Fruit fly (Drosophila melanogaster) whole organism, embryonic: ENCODE measurements around the gene CG12057.

Experiments
- CG10431 ChIP-seq: fragments of 200-800 bp; sonication (Bioruptor generic); optimal IDR thresholded peaks from 3 replicates; lab custom pipeline; 2018; ENCODE audit warnings: missing biosample characterization, mild to moderate bottlenecking, missing genetic modification characterization
- CG11695 ChIP-seq: fragments of 200-800 bp; sonication (Bioruptor generic); IDR thresholded peaks from 3 replicates; pipeline ENCODE4 v1.3.6; 2022; ENCODE audit warnings: missing biosample characterization, missing genetic modification characterization
- CG11696 ChIP-seq: fragments of 200-800 bp; sonication (Bioruptor generic); IDR thresholded peaks from 2 replicates; pipeline ENCODE4 v1.3.6; 2022; ENCODE audit warnings: missing biosample characterization, missing genetic modification characterization
- CG13123 ChIP-seq: fragments of 200-800 bp; sonication (Bioruptor generic); optimal IDR thresholded peaks from 2 replicates; lab custom pipeline; 2016; ENCODE audit warnings: missing biosample characterization, missing genetic modification characterization
- CG14667 ChIP-seq: fragments of 200-800 bp; sonication (Bioruptor generic); IDR thresholded peaks from 2 replicates; pipeline ENCODE4 v1.3.6; 2022; ENCODE audit warnings: missing biosample characterization, missing genetic modification characterization
- CG14860 ChIP-seq: fragments of 200-800 bp; sonication (Bioruptor generic); IDR thresholded peaks from 3 replicates; pipeline ENCODE4 v1.3.6; 2022; ENCODE audit warnings: missing biosample characterization, missing genetic modification characterization; ENCODE audit not compliant: partially characterized antibody
- CG17361 ChIP-seq: fragments of 200-800 bp; sonication (Bioruptor generic); IDR thresholded peaks from 3 replicates; pipeline ENCODE4 v1.3.6; 2022; ENCODE audit warnings: missing biosample characterization, missing genetic modification characterization
- CG3995 ChIP-seq: fragments of 200-800 bp; sonication (Bioruptor generic); optimal IDR thresholded peaks from 3 replicates; lab custom pipeline; 2016; ENCODE audit warnings: missing biosample characterization, missing genetic modification characterization
- CG5245 ChIP-seq: fragments of 200-800 bp; sonication (Bioruptor generic); optimal IDR thresholded peaks from 3 replicates; lab custom pipeline; 2016; ENCODE audit warnings: missing biosample characterization, missing genetic modification characterization
- CG6791 ChIP-seq: fragments of 200-800 bp; sonication (Bioruptor generic); IDR thresholded peaks from 3 replicates; pipeline ENCODE4 v1.3.6; 2022; ENCODE audit warnings: missing biosample characterization, missing genetic modification characterization; ENCODE audit not compliant: partially characterized antibody
- CG6813 ChIP-seq: fragments of 200-800 bp; sonication (Bioruptor generic); optimal IDR thresholded peaks from 2 replicates; lab custom pipeline; 2017; ENCODE audit warnings: missing biosample characterization, missing genetic modification characterization, mild to moderate bottlenecking, moderate library complexity, missing genetic modification reagents
- CG9437 ChIP-seq: fragments of 200-800 bp; sonication (Bioruptor generic); optimal IDR thresholded peaks from 2 replicates; lab custom pipeline; 2018; ENCODE audit warnings: missing biosample characterization, mild to moderate bottlenecking, missing genetic modification characterization
- CG9932 ChIP-seq: fragments of 200-800 bp; sonication (Bioruptor generic); IDR thresholded peaks from 2 replicates; pipeline ENCODE4 v1.3.6; 2022; ENCODE audit warnings: missing biosample characterization, missing genetic modification characterization
- Dll ChIP-seq: fragments of 200-800 bp; sonication (Bioruptor generic); IDR thresholded peaks from 4 replicates; pipeline ENCODE4 v1.3.6; 2022; ENCODE audit warnings: missing biosample characterization, missing genetic modification characterization; ENCODE audit not compliant: partially characterized antibody
- NK7.1 ChIP-seq: fragments of 200-800 bp; sonication (Bioruptor generic); optimal IDR thresholded peaks from 3 replicates; lab custom pipeline; 2016; ENCODE audit warnings: missing biosample characterization, missing genetic modification characterization
- Opbp ChIP-seq: fragments of 200-800 bp; sonication (Bioruptor generic); IDR thresholded peaks from 3 replicates; pipeline ENCODE4 v1.3.6; 2022; ENCODE audit warnings: missing biosample characterization, missing genetic modification characterization; ENCODE audit not compliant: partially characterized antibody
- Rx ChIP-seq: fragments of 200-800 bp; sonication (Bioruptor generic); IDR thresholded peaks from 2 replicates; pipeline ENCODE4 v1.3.6; 2022; ENCODE audit warnings: missing biosample characterization, missing genetic modification characterization
- dmrt99B ChIP-seq: fragments of 200-800 bp; sonication (Bioruptor generic); optimal IDR thresholded peaks from 2 replicates; lab custom pipeline; 2018; ENCODE audit warnings: missing biosample characterization, mild to moderate bottlenecking, missing genetic modification characterization, moderate library complexity
- ewg ChIP-seq: fragments of 200-800 bp; sonication (Bioruptor generic); optimal IDR thresholded peaks from 3 replicates; lab custom pipeline; 2017; ENCODE audit warnings: mild to moderate bottlenecking, missing biosample characterization, missing genetic modification reagents, missing genetic modification characterization
- klu ChIP-seq: fragments of 200-800 bp; sonication (Bioruptor generic); IDR thresholded peaks from 2 replicates; pipeline ENCODE4 v1.3.6; 2022; ENCODE audit warnings: missing biosample characterization, missing genetic modification characterization
- oc ChIP-seq: fragments of 200-800 bp; sonication (Bioruptor generic); optimal IDR thresholded peaks from 2 replicates; lab custom pipeline; 2018; ENCODE audit warnings: missing biosample characterization, mild to moderate bottlenecking, missing genetic modification characterization, moderate library complexity
- p53 ChIP-seq: fragments of 200-800 bp; sonication (Bioruptor generic); optimal IDR thresholded peaks from 2 replicates; lab custom pipeline; 2016; ENCODE audit warnings: missing biosample characterization, missing genetic modification characterization
- trem ChIP-seq: fragments of 200-800 bp; optimal IDR thresholded peaks from 3 replicates; lab custom pipeline; 2019; ENCODE audit warnings: missing biosample characterization, mild to moderate bottlenecking, missing genetic modification characterization, moderate library complexity

CG12057 gene

dm6 chrX:9232199-9232598, 40.7 kb downstream of the CG12057 start, which contains the start of gene CG12121 (continued):
- peak; percentile 63; the same call in 2 of the 3 replicates for TF ChIP-seq Opbp (GFP tag; lab: Robert Waterston, UW)
- TF ChIP-seq CG14860 (GFP tag; lab: Robert Waterston, UW), result peak; percentile 56; the same call in 2 of the 3 replicates
- peak; percentile 31 for TF ChIP-seq trem (tag; lab: Kevin White, UChicago)
- TF ChIP-seq oc (tag; lab: Kevin White, UChicago), result no peak
- TF ChIP-seq Dll, result peak; percentile 71; the same call in 2 of the 4 replicates

DNA sequence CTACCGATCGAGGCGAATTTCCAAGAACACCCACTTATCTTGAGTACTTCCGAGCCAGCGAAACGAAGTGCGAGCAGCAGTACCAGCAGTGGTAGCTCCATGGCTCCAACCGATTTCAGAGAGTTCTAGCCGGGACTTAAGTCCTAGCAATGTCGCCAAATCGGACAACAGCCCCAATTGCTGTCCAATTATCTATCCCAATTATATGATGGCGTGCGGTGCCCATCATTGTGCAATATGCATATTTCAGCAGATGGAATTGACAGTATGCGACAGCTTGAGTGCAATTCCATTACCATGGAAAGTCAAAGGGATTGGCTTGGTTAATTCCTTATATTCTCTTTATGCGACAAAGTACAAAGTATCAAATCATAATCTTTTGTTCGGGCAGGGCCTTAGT, 45.0 kb downstream of the CG12057 start, which contains the start of gene Ir8a:
Gene Ir8a (minus strand): TSS at position 101 of the 400 bp plus-strand sequence.
- TF ChIP-seq CG3995 (GFP tag; lab: Kevin White, UChicago), result no peak
- TF ChIP-seq CG9437 (GFP tag; lab: Kevin White, UChicago), result no peak
- TF ChIP-seq CG9932 (GFP tag; lab: Robert Waterston, UW), result no peak
- TF ChIP-seq dmrt99B (tag; lab: Kevin White, UChicago), result no peak
- TF ChIP-seq Rx (GFP tag; lab: Robert Waterston, UW), result no peak
- no peak for TF ChIP-seq CG6791 (GFP tag; lab: Robert Waterston, UW)
- no peak for TF ChIP-seq CG11696 (GFP tag; lab: Robert Waterston, UW)
- TF ChIP-seq CG14667 (GFP tag; lab: Robert Waterston, UW), result no peak
- TF ChIP-seq CG5245 (GFP tag; lab: Kevin White, UChicago), result no peak
- no peak for TF ChIP-seq ewg (GFP tag; lab: Kevin White, UChicago)
- no peak for TF ChIP-seq p53 (GFP tag; lab: Kevin White, UChicago)
- no peak for TF ChIP-seq NK7.1 (GFP tag; lab: Kevin White, UChicago)
- no peak for TF ChIP-seq klu (GFP tag; lab: Robert Waterston, UW)
- no peak for TF ChIP-seq CG10431 (GFP tag; lab: Kevin White, UChicago)
- no peak for TF ChIP-seq CG11695
- TF ChIP-seq CG17361 (GFP tag; lab: Robert Waterston, UW), result no peak
- no peak for TF ChIP-seq CG6813 (GFP tag; lab: Kevin White, UChicago)
- no peak for TF ChIP-seq CG13123 (GFP tag; lab: Kevin White, UChicago)
